Fruit fly (Drosophila melanogaster): Measurements from ENCODE around the gene Jon99Fi.

Jon99Fi gene

dm6 chr3R:30474667-30475213, 14.0 kb upstream of the Jon99Fi start:
- TF ChIP-seq foxo (GFP tag; optimal IDR thresholded peaks at IDR 0.05) (no peak), CG32264 (GFP tag; optimal IDR thresholded peaks at IDR 0.05) (no peak), dl (GFP tag; optimal IDR thresholded peaks at IDR 0.05; ENCODE audit: insufficient read depth in 1 of 2, partially characterized antibody in 2 of 2) (no peak), jim (GFP tag; optimal IDR thresholded peaks at IDR 0.05) (no peak), Vsx2 (GFP tag; optimal IDR thresholded peaks at IDR 0.05; ENCODE audit: partially characterized antibody) (no peak), Hr78 (GFP tag; optimal IDR thresholded peaks at IDR 0.05) (no peak), HLH106 (tag; optimal IDR thresholded peaks at IDR 0.05) (no peak), psq (GFP tag; optimal IDR thresholded peaks at IDR 0.05) (no peak), lola (GFP tag; optimal IDR thresholded peaks at IDR 0.05) (no peak), sage (GFP tag; optimal IDR thresholded peaks at IDR 0.05) (no peak)

- TF ChIP-seq CG9705 (GFP tag; optimal IDR thresholded peaks at IDR 0.05) (no peak), Abd-B (GFP tag; optimal IDR thresholded peaks at IDR 0.05) (no peak), psq (GFP tag; optimal IDR thresholded peaks at IDR 0.05) (no peak), usp (GFP tag; optimal IDR thresholded peaks at IDR 0.05) (no peak), woc (GFP tag; optimal IDR thresholded peaks at IDR 0.05) (no peak), Hr83 (GFP tag; optimal IDR thresholded peaks at IDR 0.05; ENCODE audit: poor library complexity, severe bottlenecking) (no peak), foxo (GFP tag; optimal IDR thresholded peaks at IDR 0.05) (no peak), N (GFP tag; optimal IDR thresholded peaks at IDR 0.05) (no peak)
Observed at dm6 chr3R:30475910-30476309, 12.9 kb upstream of the Jon99Fi start.

dm6 chr3R:30476367-30476766, 12.4 kb upstream of the Jon99Fi start, which contains the start of gene spdo:
Gene spdo, plus strand, starts transcription at chr3R:30476684.
- no peak for TF ChIP-seq pan (optimal IDR thresholded peaks at IDR 0.05)
- no peak for TF ChIP-seq N (GFP tag; optimal IDR thresholded peaks at IDR 0.05)
- no peak for TF ChIP-seq sv (GFP tag; optimal IDR thresholded peaks at IDR 0.05)

dm6 chr3R:30487828-30488227, 935 bp upstream of the Jon99Fi start, which contains the start of gene Jon99Fii:
Gene Jon99Fii, minus strand, starts transcription at chr3R:30487928.
- no peak for TF ChIP-seq Hr83 (GFP tag; optimal IDR thresholded peaks at IDR 0.05; ENCODE audit: poor library complexity, severe bottlenecking)
- TF ChIP-seq OdsH (GFP tag; optimal IDR thresholded peaks at IDR 0.05): no peak
- no peak for TF ChIP-seq fru (GFP tag; optimal IDR thresholded peaks at IDR 0.05)
- TF ChIP-seq Dfd (GFP tag; optimal IDR thresholded peaks at IDR 0.05): no peak
- TF ChIP-seq tai (GFP tag; optimal IDR thresholded peaks at IDR 0.05): no peak
- TF ChIP-seq br (GFP tag; optimal IDR thresholded peaks at IDR 0.05): no peak
- TF ChIP-seq N (GFP tag; optimal IDR thresholded peaks at IDR 0.05): no peak
- no peak for TF ChIP-seq pan (optimal IDR thresholded peaks at IDR 0.05)
- TF ChIP-seq dl (GFP tag; optimal IDR thresholded peaks at IDR 0.05; ENCODE audit: insufficient read depth in 1 of 2, partially characterized antibody in 2 of 2): no peak
- no peak for TF ChIP-seq brk (GFP tag; optimal IDR thresholded peaks at IDR 0.05)
- TF ChIP-seq dsf (GFP tag; optimal IDR thresholded peaks at IDR 0.05; ENCODE audit: borderline replicate concordance): no peak
- TF ChIP-seq Dif (GFP tag; optimal IDR thresholded peaks at IDR 0.05; ENCODE audit: partially characterized antibody): no peak
- no peak for TF ChIP-seq ey (GFP tag; optimal IDR thresholded peaks at IDR 0.05)
- TF ChIP-seq GATAd (GFP tag; optimal IDR thresholded peaks at IDR 0.05): no peak

- TF ChIP-seq h (GFP tag; optimal IDR thresholded peaks at IDR 0.05) (peak; percentile 84), br (GFP tag; optimal IDR thresholded peaks at IDR 0.05) (no peak), OdsH (GFP tag; optimal IDR thresholded peaks at IDR 0.05) (peak; percentile 4)
Observed at dm6 chr3R:30489797-30490196, 1.0 kb downstream of the Jon99Fi start, which contains the start of gene PH4alphaSG2. Gene PH4alphaSG2, plus strand, starts transcription at chr3R:30490074.

dm6 chr3R:30496103-30496858, 7.5 kb downstream of the Jon99Fi start, which contains the start of gene PH4alphaMP:
Gene PH4alphaMP, minus strand, starts transcription at chr3R:30496153.
- no peak for TF ChIP-seq ey (GFP tag; optimal IDR thresholded peaks at IDR 0.05)
- TF ChIP-seq HLH106 (tag; optimal IDR thresholded peaks at IDR 0.05): no peak
- no peak for TF ChIP-seq woc (GFP tag; optimal IDR thresholded peaks at IDR 0.05)
- TF ChIP-seq jim (GFP tag; optimal IDR thresholded peaks at IDR 0.05): no peak
